Worm (Caenorhabditis elegans) whole organism, L1 larva: Measurements from ENCODE around the gene pbs-6.

Experiments used
- ceh-8 ChIP-seq: fragments of 200-800 bp; sonication (Bioruptor generic); optimal IDR thresholded peaks from 2 replicates; lab custom pipeline; 2018; ENCODE audit warnings: mild to moderate bottlenecking, missing genetic modification characterization, moderate library complexity, missing compliant biosample characterization
- ceh-90 ChIP-seq: sonication (generic microtip); optimal IDR thresholded peaks from 2 replicates; lab custom pipeline; 2016; ENCODE audit warnings: missing genetic modification characterization, missing compliant biosample characterization
- ces-1 ChIP-seq: fragments of 150-350 bp; optimal IDR thresholded peaks from 2 replicates; lab custom pipeline; 2014; ENCODE audit warnings: missing biosample characterization, missing genetic modification reagents, missing genetic modification characterization
- dsc-1 ChIP-seq: sonication (generic microtip); optimal IDR thresholded peaks from 2 replicates; lab custom pipeline; 2016; ENCODE audit warnings: mild to moderate bottlenecking, missing genetic modification characterization, missing compliant biosample characterization
- fkh-8 ChIP-seq: sonication (generic microtip); optimal IDR thresholded peaks from 2 replicates; lab custom pipeline; 2016; ENCODE audit warnings: mild to moderate bottlenecking, missing genetic modification characterization, missing compliant biosample characterization
- sup-37 ChIP-seq: fragments of 200-800 bp; sonication (Bioruptor generic); optimal IDR thresholded peaks from 2 replicates; lab custom pipeline; 2018; ENCODE audit warnings: mild to moderate bottlenecking, missing genetic modification characterization, missing compliant biosample characterization
- tlp-1 ChIP-seq: fragments of 150-350 bp; optimal IDR thresholded peaks from 2 replicates; lab custom pipeline; 2014; ENCODE audit warnings: missing biosample characterization, missing genetic modification characterization
- unc-86 ChIP-seq: sonication (generic microtip); optimal IDR thresholded peaks from 2 replicates; lab custom pipeline; 2016; ENCODE audit warnings: missing genetic modification characterization, missing compliant biosample characterization
- zip-4 ChIP-seq: fragments of 200-800 bp; sonication (Bioruptor generic); optimal IDR thresholded peaks from 2 replicates; lab custom pipeline; 2018; ENCODE audit warnings: mild to moderate bottlenecking, missing genetic modification characterization, moderate library complexity, missing compliant biosample characterization
- ztf-11 ChIP-seq, 2 experiments: sonication (generic microtip); optimal IDR thresholded peaks; 2 replicates each; lab custom pipeline; 2016 to 2017; ENCODE audit warnings: missing genetic modification characterization in 2 of 2, missing biosample characterization in 1 of 2, missing compliant biosample characterization in 1 of 2
- ztf-4 ChIP-seq: fragments of 150-350 bp; optimal IDR thresholded peaks from 2 replicates; lab custom pipeline; 2014; ENCODE audit warnings: missing biosample characterization, missing genetic modification characterization

The pbs-6 gene

ce11 chrIII:8201760-8202159 lies 42.1 kb downstream of the pbs-6 start (continued):
- TF ChIP-seq ztf-4 = peak; percentile 25
- peak; percentile 60 for TF ChIP-seq unc-86 (tag; lab: Kevin White, UChicago)
- TF ChIP-seq, all 84 proteins: peak for 26

- TF ChIP-seq sup-37 (GFP tag; lab: Kevin White, UChicago) (no peak), ceh-90 (tag; lab: Kevin White, UChicago) (no peak), ztf-11 (tag; optimal IDR thresholded peaks at IDR 0.05; lab: Kevin White, UChicago) (no peak), dsc-1 (no peak), zip-4 (no peak)
Measured at ce11 chrIII:8201117-8201516, 42.8 kb downstream of the pbs-6 start, which contains the start of gene unc-36. TSS of gene unc-36 (minus strand) at chrIII:8201217.

ce11 chrIII:8199060-8199459 lies 44.8 kb downstream of the pbs-6 start:
- TF ChIP-seq tlp-1 (tag; lab: Kevin White, UChicago) = no peak
- no peak for TF ChIP-seq fkh-8 (tag; lab: Kevin White, UChicago)
- TF ChIP-seq ces-1 = no peak
- TF ChIP-seq ceh-8 (GFP tag; lab: Kevin White, UChicago) = no peak
